Worm (Caenorhabditis elegans) whole organism, late embryonic: ENCODE measurements around the gene sra-37.

Experiments
- F13H6.1 ChIP-seq: sonication (generic microtip); optimal IDR thresholded peaks from 2 replicates; lab custom pipeline; 2016; ENCODE audit warnings: missing genetic modification characterization, missing compliant biosample characterization
- ama-1 ChIP-seq: fragments of 150-350 bp; optimal IDR thresholded peaks from 2 replicates; lab custom pipeline; 2014
- ceh-18 ChIP-seq: sonication (generic microtip); optimal IDR thresholded peaks from 2 replicates; lab custom pipeline; 2016; ENCODE audit warnings: missing genetic modification characterization, missing compliant biosample characterization
- ceh-2 ChIP-seq: sonication (generic microtip); optimal IDR thresholded peaks from 2 replicates; lab custom pipeline; 2016; ENCODE audit warnings: missing genotype, missing genetic modification characterization, missing compliant biosample characterization
- ceh-48 ChIP-seq: sonication (generic microtip); optimal IDR thresholded peaks from 2 replicates; lab custom pipeline; 2016; ENCODE audit warnings: missing genetic modification characterization, inconsistent platforms, missing compliant biosample characterization
- ceh-9 ChIP-seq: sonication (generic microtip); optimal IDR thresholded peaks from 2 replicates; lab custom pipeline; 2016; ENCODE audit warnings: mild to moderate bottlenecking, missing genetic modification characterization, inconsistent platforms, missing compliant biosample characterization
- fkh-10 ChIP-seq: fragments of 150-350 bp; optimal IDR thresholded peaks from 2 replicates; lab custom pipeline; 2014; ENCODE audit warnings: missing biosample characterization, missing genetic modification reagents, missing genetic modification characterization
- hlh-6 ChIP-seq: sonication (generic microtip); optimal IDR thresholded peaks from 2 replicates; lab custom pipeline; 2016; ENCODE audit warnings: missing genotype, missing genetic modification characterization, missing compliant biosample characterization
- madf-2 ChIP-seq: sonication (generic microtip); optimal IDR thresholded peaks from 2 replicates; lab custom pipeline; 2017; ENCODE audit warnings: missing genetic modification characterization, missing compliant biosample characterization
- nhr-11 ChIP-seq: fragments of 150-350 bp; optimal IDR thresholded peaks from 2 replicates; lab custom pipeline; 2014; ENCODE audit warnings: missing biosample characterization, missing genetic modification characterization
- npax-4 ChIP-seq: sonication (generic microtip); optimal IDR thresholded peaks from 2 replicates; lab custom pipeline; 2016; ENCODE audit warnings: missing genetic modification characterization, missing compliant biosample characterization
- pax-1 ChIP-seq: fragments of 150-350 bp; optimal IDR thresholded peaks from 2 replicates; lab custom pipeline; 2014; ENCODE audit warnings: missing biosample characterization, missing genetic modification characterization
- pros-1 ChIP-seq: fragments of 150-350 bp; optimal IDR thresholded peaks from 2 replicates; lab custom pipeline; 2014; ENCODE audit warnings: missing biosample characterization, missing genetic modification reagents, missing genetic modification characterization
- zip-5 ChIP-seq: sonication (generic microtip); optimal IDR thresholded peaks from 2 replicates; lab custom pipeline; 2016; ENCODE audit warnings: missing genetic modification characterization, missing compliant biosample characterization

- TF ChIP-seq pros-1 (tag; lab: Kevin White, UChicago): no peak
- no peak for TF ChIP-seq ceh-2
- TF ChIP-seq hlh-6: no peak
- no peak for TF ChIP-seq ceh-9
- no peak for TF ChIP-seq ceh-48 (tag; lab: Kevin White, UChicago)
- no peak for TF ChIP-seq npax-4 (tag; lab: Kevin White, UChicago)
- no peak for TF ChIP-seq ceh-18 (tag; lab: Kevin White, UChicago)
- no peak for TF ChIP-seq fkh-10 (GFP tag; lab: Kevin White, UChicago)
- no peak for TF ChIP-seq madf-2
- no peak for TF ChIP-seq zip-5 (tag; lab: Kevin White, UChicago)
- TF ChIP-seq ama-1: no peak
- TF ChIP-seq F13H6.1: no peak
- no peak for TF ChIP-seq pax-1
- TF ChIP-seq nhr-11 (tag; lab: Kevin White, UChicago): no peak
Measured at ce11 chrX:13914289-13914688, 21.1 kb upstream of the sra-37 start, which contains the start of gene Y26E6A.2.
